Worm (Caenorhabditis elegans) whole organism, L4 larva: ENCODE measurements around the gene F16B12.7.

ENCODE experiments used
- F26F4.8 ChIP-seq: fragments of 200-800 bp; sonication (Bioruptor generic); conservative IDR thresholded peaks from 2 replicates; pipeline ENCODE4 v1.3.6; 2022; ENCODE audit warnings: missing genetic modification characterization, missing compliant biosample characterization
- F49E8.2 ChIP-seq: sonication (generic microtip); optimal IDR thresholded peaks from 2 replicates; lab custom pipeline; 2016; ENCODE audit warnings: missing compliant biosample characterization, mild to moderate bottlenecking, missing genetic modification characterization, borderline replicate concordance
- T20F7.1 ChIP-seq: fragments of 200-800 bp; sonication (Bioruptor generic); optimal IDR thresholded peaks from 2 replicates; lab custom pipeline; 2018; ENCODE audit warnings: mild to moderate bottlenecking, missing genetic modification characterization, missing compliant biosample characterization
- Y48G9A.11 ChIP-seq: fragments of 200-800 bp; sonication (Bioruptor generic); IDR thresholded peaks from 2 replicates; pipeline ENCODE4 v1.3.6; 2022; ENCODE audit warnings: missing genetic modification reagents, missing genetic modification characterization, missing compliant biosample characterization
- aly-2 ChIP-seq: sonication (generic microtip); optimal IDR thresholded peaks from 2 replicates; lab custom pipeline; 2018; ENCODE audit warnings: missing biosample characterization, missing genetic modification characterization
- ceh-28 ChIP-seq: fragments of 150-350 bp; optimal IDR thresholded peaks from 2 replicates; lab custom pipeline; 2014; ENCODE audit warnings: missing biosample characterization, missing genetic modification reagents, missing genetic modification characterization
- ceh-44 ChIP-seq: fragments of 200-800 bp; sonication (Bioruptor generic); IDR thresholded peaks from 2 replicates; pipeline ENCODE4 v1.3.6; 2022; ENCODE audit warnings: missing genetic modification reagents, missing genetic modification characterization, missing compliant biosample characterization
- ceh-62 ChIP-seq: sonication (generic microtip); optimal IDR thresholded peaks from 2 replicates; lab custom pipeline; 2017; ENCODE audit warnings: missing biosample characterization, missing genetic modification characterization
- daf-12 ChIP-seq: fragments of 150-350 bp; optimal IDR thresholded peaks from 2 replicates; lab custom pipeline; 2014; ENCODE audit warnings: missing biosample characterization, missing genetic modification reagents, missing genetic modification characterization
- daf-16 ChIP-seq, 3 experiments: sonication (generic microtip); optimal IDR thresholded peaks; 2 replicates each; lab custom pipeline; 2016 to 2017; ENCODE audit warnings: missing genetic modification characterization in 3 of 3, missing genetic modification reagents in 3 of 3, mild to moderate bottlenecking in 2 of 3, missing compliant biosample characterization in 2 of 3, missing biosample characterization in 1 of 3, moderate library complexity in 1 of 3
- daf-19 ChIP-seq: fragments of 200-800 bp; sonication (Bioruptor generic); conservative IDR thresholded peaks from 2 replicates; pipeline ENCODE4 v1.3.6; 2022; ENCODE audit warnings: missing genetic modification characterization, missing compliant biosample characterization
- daf-8 ChIP-seq: fragments of 200-800 bp; sonication (Bioruptor generic); IDR thresholded peaks from 2 replicates; pipeline ENCODE4 v1.3.6; 2022; ENCODE audit warnings: missing genetic modification characterization, missing compliant biosample characterization
- dmd-6 ChIP-seq: fragments of 200-800 bp; sonication (Bioruptor generic); IDR thresholded peaks from 2 replicates; pipeline ENCODE4 v1.3.6; 2022; ENCODE audit warnings: missing genetic modification reagents, missing genetic modification characterization, missing compliant biosample characterization
- duxl-1 ChIP-seq: sonication (generic microtip); optimal IDR thresholded peaks from 2 replicates; lab custom pipeline; 2016; ENCODE audit warnings: mild to moderate bottlenecking, missing genetic modification characterization, moderate library complexity, missing compliant biosample characterization; ENCODE audit not compliant: poor library complexity
- dve-1 ChIP-seq: sonication (generic microtip); optimal IDR thresholded peaks from 2 replicates; lab custom pipeline; 2017; ENCODE audit warnings: antibody characterized with exemption, mild to moderate bottlenecking, missing genetic modification characterization, missing compliant biosample characterization; ENCODE audit not compliant: insufficient read depth
- fkh-10 ChIP-seq: fragments of 150-350 bp; optimal IDR thresholded peaks from 2 replicates; lab custom pipeline; 2014; ENCODE audit warnings: missing biosample characterization, missing genetic modification reagents, missing genetic modification characterization
- fos-1 ChIP-seq: fragments of 150-350 bp; optimal IDR thresholded peaks from 2 replicates; lab custom pipeline; 2014; ENCODE audit warnings: missing biosample characterization, missing genetic modification characterization
- gei-8 ChIP-seq: fragments of 200-800 bp; sonication (Bioruptor generic); optimal IDR thresholded peaks from 2 replicates; lab custom pipeline; 2018; ENCODE audit warnings: mild to moderate bottlenecking, missing genetic modification characterization, missing compliant biosample characterization
- hif-1 ChIP-seq, 2 experiments: sonication (generic microtip); optimal IDR thresholded peaks; 2 replicates each; lab custom pipeline; 2016 to 2017; ENCODE audit warnings: missing compliant biosample characterization in 2 of 2, missing genetic modification characterization in 2 of 2, missing genetic modification reagents in 2 of 2, missing genotype in 2 of 2, mild to moderate bottlenecking in 1 of 2
- hlh-30 ChIP-seq: sonication (generic microtip); optimal IDR thresholded peaks from 2 replicates; lab custom pipeline; 2017; ENCODE audit warnings: antibody characterized with exemption, mild to moderate bottlenecking, missing genetic modification characterization, missing compliant biosample characterization; ENCODE audit not compliant: insufficient read depth
- jun-1 ChIP-seq: fragments of 150-350 bp; optimal IDR thresholded peaks from 2 replicates; lab custom pipeline; 2014; ENCODE audit warnings: missing biosample characterization, missing genetic modification reagents, missing genetic modification characterization
- lim-7 ChIP-seq: fragments of 200-800 bp; sonication (Bioruptor generic); IDR thresholded peaks from 2 replicates; pipeline ENCODE4 v1.3.6; 2022; ENCODE audit warnings: missing genetic modification characterization, missing compliant biosample characterization
- lin-13 ChIP-seq: fragments of 150-350 bp; optimal IDR thresholded peaks from 2 replicates; lab custom pipeline; 2014; ENCODE audit warnings: missing biosample characterization, missing genetic modification reagents, missing genetic modification characterization
- lin-29 ChIP-seq: fragments of 200-800 bp; sonication (Bioruptor generic); IDR thresholded peaks from 2 replicates; pipeline ENCODE4 v1.3.6; 2022; ENCODE audit warnings: missing genetic modification reagents, missing genetic modification characterization, missing compliant biosample characterization
- lin-38 ChIP-seq: fragments of 200-800 bp; sonication (Bioruptor generic); IDR thresholded peaks from 2 replicates; pipeline ENCODE4 v1.3.6; 2022; ENCODE audit warnings: missing genetic modification reagents, missing genetic modification characterization, missing compliant biosample characterization
- lin-39 ChIP-seq: fragments of 150-350 bp; optimal IDR thresholded peaks from 2 replicates; lab custom pipeline; 2014; ENCODE audit warnings: missing biosample characterization, missing genetic modification reagents, missing genetic modification characterization
- lsy-2 ChIP-seq, 2 experiments: fragments of 150-350 bp in 1 of 2; sonication (generic microtip) in 1 of 2; optimal IDR thresholded peaks; 2 replicates each; lab custom pipeline; 2014 to 2017; ENCODE audit warnings: missing biosample characterization in 2 of 2, missing genetic modification characterization in 2 of 2
- madf-5 ChIP-seq, 2 experiments: fragments of 200-800 bp; sonication (Bioruptor generic); IDR thresholded peaks; 2 replicates each; pipeline ENCODE4 v1.3.6; 2022; ENCODE audit warnings: missing compliant biosample characterization in 2 of 2, missing genetic modification characterization in 2 of 2
- mep-1 ChIP-seq: fragments of 150-350 bp; sonication (generic microtip); optimal IDR thresholded peaks from 3 replicates; lab custom pipeline; 2014; ENCODE audit warnings: missing biosample characterization, missing genetic modification characterization
- mxl-2 ChIP-seq: fragments of 200-800 bp; sonication (Bioruptor generic); conservative IDR thresholded peaks from 2 replicates; pipeline ENCODE4 v1.3.6; 2022; ENCODE audit warnings: missing genetic modification reagents, missing genetic modification characterization, missing compliant biosample characterization
- mxl-3 ChIP-seq: fragments of 200-800 bp; sonication (Bioruptor generic); optimal IDR thresholded peaks from 2 replicates; lab custom pipeline; 2018; ENCODE audit warnings: mild to moderate bottlenecking, missing genetic modification characterization, missing compliant biosample characterization
- nhr-102 ChIP-seq: sonication (generic microtip); optimal IDR thresholded peaks from 2 replicates; lab custom pipeline; 2016; ENCODE audit warnings: mild to moderate bottlenecking, missing genetic modification characterization, moderate library complexity, missing compliant biosample characterization
- nhr-237 ChIP-seq: sonication (generic microtip); optimal IDR thresholded peaks from 2 replicates; lab custom pipeline; 2017; ENCODE audit warnings: missing biosample characterization, missing genetic modification characterization
- nhr-25 ChIP-seq: sonication (generic microtip); optimal IDR thresholded peaks from 2 replicates; lab custom pipeline; 2017; ENCODE audit warnings: missing genetic modification characterization, mild to moderate bottlenecking, missing compliant biosample characterization, antibody characterized with exemption, moderate library complexity, borderline replicate concordance; ENCODE audit not compliant: insufficient read depth
- nhr-28 ChIP-seq: fragments of 150-350 bp; optimal IDR thresholded peaks from 2 replicates; lab custom pipeline; 2014; ENCODE audit warnings: missing biosample characterization, missing genetic modification characterization
- nhr-6 ChIP-seq: fragments of 150-350 bp; optimal IDR thresholded peaks from 2 replicates; lab custom pipeline; 2014; ENCODE audit warnings: missing biosample characterization, missing genetic modification characterization
- nhr-76 ChIP-seq: fragments of 150-350 bp; optimal IDR thresholded peaks from 2 replicates; lab custom pipeline; 2014; ENCODE audit warnings: missing biosample characterization, missing genetic modification characterization
- nhr-77 ChIP-seq: fragments of 150-350 bp; optimal IDR thresholded peaks from 2 replicates; lab custom pipeline; 2014; ENCODE audit warnings: missing biosample characterization, missing genetic modification characterization
- pha-4 ChIP-seq, 2 experiments: fragments of 150-350 bp in 1 of 2; fragments of 200-800 bp in 1 of 2; sonication (Bioruptor generic) in 1 of 2; IDR thresholded peaks in 1 of 2; optimal IDR thresholded peaks in 1 of 2; 2 replicates each; pipeline versions ENCODE4 v1.3.6 to Lab custom; 2014 to 2022; ENCODE audit warnings: missing genetic modification characterization in 2 of 2, missing genetic modification reagents in 2 of 2, missing biosample characterization in 1 of 2, missing compliant biosample characterization in 1 of 2
- pqm-1 ChIP-seq: sonication (generic microtip); optimal IDR thresholded peaks from 2 replicates; lab custom pipeline; 2017; ENCODE audit warnings: missing biosample characterization, missing genetic modification characterization
- saeg-2 ChIP-seq: fragments of 200-800 bp; sonication (Bioruptor generic); IDR thresholded peaks from 2 replicates; pipeline ENCODE4 v1.3.6; 2022; ENCODE audit warnings: missing genetic modification reagents, missing genetic modification characterization, missing compliant biosample characterization
- skn-1 ChIP-seq: fragments of 150-350 bp; optimal IDR thresholded peaks from 2 replicates; lab custom pipeline; 2014; ENCODE audit warnings: missing biosample characterization, missing genetic modification characterization
- snpc-1.2 ChIP-seq: fragments of 200-800 bp; sonication (Bioruptor generic); IDR thresholded peaks from 2 replicates; pipeline ENCODE4 v1.3.6; 2022; ENCODE audit warnings: missing genetic modification reagents, missing genetic modification characterization, missing compliant biosample characterization
- snpc-4 ChIP-seq: fragments of 150-350 bp; optimal IDR thresholded peaks from 2 replicates; lab custom pipeline; 2014; ENCODE audit warnings: missing biosample characterization, missing genetic modification characterization
- spr-3 ChIP-seq: fragments of 200-800 bp; sonication (Bioruptor generic); optimal IDR thresholded peaks from 2 replicates; lab custom pipeline; 2018; ENCODE audit warnings: mild to moderate bottlenecking, missing genetic modification characterization, missing compliant biosample characterization
- unc-39 ChIP-seq: sonication (generic microtip); optimal IDR thresholded peaks from 2 replicates; lab custom pipeline; 2017; ENCODE audit warnings: missing biosample characterization, missing genetic modification characterization
- unc-62 ChIP-seq, 3 experiments: fragments of 150-350 bp in 1 of 3; sonication (generic microtip); optimal IDR thresholded peaks in 2 of 3; peaks in 1 of 3; 1 replicate in 1 of 3; 2 replicates in 2 of 3; lab custom pipeline; 2014 to 2017; ENCODE audit warnings: missing biosample characterization in 3 of 3, missing genetic modification characterization in 3 of 3, missing genetic modification reagents in 3 of 3, missing genotype in 1 of 3
- zag-1 ChIP-seq: fragments of 150-350 bp; optimal IDR thresholded peaks from 2 replicates; lab custom pipeline; 2014; ENCODE audit warnings: missing biosample characterization, missing genetic modification characterization
- ztf-11 ChIP-seq: fragments of 150-350 bp; optimal IDR thresholded peaks from 2 replicates; lab custom pipeline; 2014; ENCODE audit warnings: missing biosample characterization, missing genetic modification characterization

The F16B12.7 gene

ce11 chrX:14063830-14064229 lies 44.5 kb upstream of the F16B12.7 start (continued):
- TF ChIP-seq snpc-4 (tag; lab: Kevin White, UChicago), result no peak
- TF ChIP-seq hlh-30 (tag; lab: Kevin White, UChicago), result peak; percentile 88
- TF ChIP-seq Y48G9A.11 (GFP tag; lab: Robert Waterston, UW), result peak; percentile 79
- TF ChIP-seq ztf-11 (tag; lab: Kevin White, UChicago), result no peak
- TF ChIP-seq zag-1 (tag; lab: Kevin White, UChicago), result no peak
- peak; percentile 28 for TF ChIP-seq fkh-10 (GFP tag; lab: Kevin White, UChicago)
- peak; percentile 86 for TF ChIP-seq lin-38 (GFP tag; lab: Robert Waterston, UW)
- peak; percentile 18 for TF ChIP-seq ceh-28
- peak; percentile 79 for TF ChIP-seq T20F7.1 (GFP tag; lab: Kevin White, UChicago)
- TF ChIP-seq lin-13, result peak; percentile 90
- no peak for TF ChIP-seq daf-12
- peak; percentile 68; the same call in 1 of the 2 replicates for TF ChIP-seq lin-29 (GFP tag; lab: Robert Waterston, UW)
- TF ChIP-seq daf-8 (GFP tag; lab: Robert Waterston, UW), result peak; percentile 42; the same call in 1 of the 2 replicates
- TF ChIP-seq ceh-62 (tag; lab: Kevin White, UChicago), result no peak
- peak; percentile 76 for TF ChIP-seq nhr-6
- TF ChIP-seq ceh-44 (GFP tag; lab: Robert Waterston, UW), result peak; percentile 89
- TF ChIP-seq mxl-3, result peak; percentile 79
- peak; percentile 96 for TF ChIP-seq F26F4.8
- peak; percentile 92 for TF ChIP-seq snpc-1.2 (GFP tag; lab: Robert Waterston, UW)
- no peak for TF ChIP-seq skn-1
- TF ChIP-seq hif-1 (tag; optimal IDR thresholded peaks at IDR 0.05; lab: Kevin White, UChicago), result peak; percentile 55 to 76
- TF ChIP-seq dmd-6, result peak; percentile 90
- TF ChIP-seq dve-1 (tag; lab: Kevin White, UChicago), result peak; percentile 90
- TF ChIP-seq pha-4 (GFP tag; IDR thresholded peaks at IDR 0.05; lab: Robert Waterston, UW), result peak; percentile 96
- TF ChIP-seq pha-4 (tag; optimal IDR thresholded peaks at IDR 0.05; lab: Kevin White, UChicago), result peak; percentile 47
- TF ChIP-seq fos-1 (tag; lab: Kevin White, UChicago), result no peak
- TF ChIP-seq daf-16 (GFP tag; optimal IDR thresholded peaks at IDR 0.05; lab: Kevin White, UChicago), result peak; percentile 90 to 91
- peak; percentile 91 for TF ChIP-seq daf-16 (tag; optimal IDR thresholded peaks at IDR 0.05; lab: Kevin White, UChicago)
- TF ChIP-seq lsy-2 (tag; optimal IDR thresholded peaks at IDR 0.05; lab: Kevin White, UChicago), result peak; percentile 72 to 88
- peak; percentile 69 for TF ChIP-seq nhr-102 (tag; lab: Kevin White, UChicago)
- peak; percentile 97 for TF ChIP-seq nhr-77 (tag; lab: Kevin White, UChicago)
- TF ChIP-seq gei-8, result peak; percentile 85
- TF ChIP-seq F49E8.2 (tag; lab: Kevin White, UChicago), result peak; percentile 57
- no peak for TF ChIP-seq unc-39 (tag; lab: Kevin White, UChicago)
- TF ChIP-seq pqm-1, result peak; percentile 49
- peak; percentile 56 for TF ChIP-seq aly-2
- no peak for TF ChIP-seq nhr-237
- TF ChIP-seq unc-62 (GFP tag; optimal IDR thresholded peaks at IDR 0.05 in 1 of 2; lab: Kevin White, UChicago), result peak in 1 of 2 experiments; percentile 98
- TF ChIP-seq unc-62 (tag; optimal IDR thresholded peaks at IDR 0.05; lab: Kevin White, UChicago), result no peak
- no peak for TF ChIP-seq nhr-76
- peak; percentile 82 for TF ChIP-seq spr-3 (GFP tag; lab: Kevin White, UChicago)
- no peak for TF ChIP-seq daf-19 (GFP tag; lab: Robert Waterston, UW)
- peak; percentile 61 for TF ChIP-seq jun-1 (tag; lab: Kevin White, UChicago)
- peak; percentile 87 for TF ChIP-seq nhr-28
- TF ChIP-seq lim-7 (GFP tag; lab: Robert Waterston, UW), result peak; percentile 100
- TF ChIP-seq mep-1 (tag; lab: Kevin White, UChicago), result peak; percentile 95
- peak; percentile 89 for TF ChIP-seq duxl-1
- peak; percentile 88 for TF ChIP-seq saeg-2 (GFP tag; lab: Robert Waterston, UW)
- peak; percentile 44 for TF ChIP-seq nhr-25 (tag; lab: Kevin White, UChicago)
- peak; percentile 98 for TF ChIP-seq madf-5 (GFP tag; IDR thresholded peaks at IDR 0.05; lab: Robert Waterston, UW)
- TF ChIP-seq lin-39 (tag; lab: Kevin White, UChicago), result no peak
- TF ChIP-seq mxl-2 (GFP tag; lab: Robert Waterston, UW), result peak; percentile 78
